Worm (Caenorhabditis elegans): Measurements from ENCODE around the gene mct-4.

mct-4 gene

DNA sequence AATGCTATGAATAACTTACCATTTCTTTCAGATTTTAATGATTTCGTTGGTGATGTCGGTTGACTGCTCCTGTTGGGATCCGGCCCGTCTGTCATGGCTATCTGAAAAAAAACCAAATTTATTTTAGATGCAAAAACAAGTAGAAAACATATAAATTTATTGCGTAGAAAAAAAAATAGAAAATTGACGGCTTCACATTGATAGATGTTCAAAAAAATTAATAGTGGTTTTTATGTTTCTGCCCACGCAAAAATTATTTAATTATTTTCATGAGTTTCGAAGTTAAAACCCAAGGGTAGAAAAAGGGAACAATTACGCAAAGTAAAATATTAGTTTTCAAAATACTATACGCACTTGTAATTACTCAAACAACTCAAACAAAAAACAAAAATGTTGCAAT lies at the start of gene mct-4:
mct-4 (minus strand) TSS at position 101 of the 400 bp plus-strand sequence.
- no peak for TF ChIP-seq ama-1 (optimal IDR thresholded peaks at IDR 0.05)
- TF ChIP-seq hnd-1 (tag; optimal IDR thresholded peaks at IDR 0.05) = no peak
- no peak for TF ChIP-seq tbx-11 (GFP tag; IDR thresholded peaks at IDR 0.05)
- no peak for TF ChIP-seq F13C5.2 (tag; optimal IDR thresholded peaks at IDR 0.05)
- no peak for TF ChIP-seq hmg-4 (GFP tag; optimal IDR thresholded peaks at IDR 0.05)
- no peak for TF ChIP-seq aly-1 (tag; optimal IDR thresholded peaks at IDR 0.05)
- no peak for TF ChIP-seq tbx-37 (GFP tag; conservative IDR thresholded peaks at IDR 0.05)
- TF ChIP-seq ceh-36 (tag; optimal IDR thresholded peaks at IDR 0.05) = no peak

ce11 chrX:4979060-4979459 lies 49.5 kb upstream of the mct-4 start:
- no peak for TF ChIP-seq aly-1 (tag; optimal IDR thresholded peaks at IDR 0.05)
- TF ChIP-seq tra-4 (tag; optimal IDR thresholded peaks at IDR 0.05) = no peak
- no peak for TF ChIP-seq tbx-37 (GFP tag; conservative IDR thresholded peaks at IDR 0.05)
- no peak for TF ChIP-seq tbx-11 (GFP tag; IDR thresholded peaks at IDR 0.05)
- TF ChIP-seq ceh-13 (GFP tag; optimal IDR thresholded peaks at IDR 0.05) = no peak
- no peak for TF ChIP-seq pes-1 (GFP tag; IDR thresholded peaks at IDR 0.05)
- no peak for TF ChIP-seq sea-1 (GFP tag; conservative IDR thresholded peaks at IDR 0.05)
- no peak for TF ChIP-seq ceh-36 (tag; optimal IDR thresholded peaks at IDR 0.05)
- TF ChIP-seq scrt-1 (GFP tag; IDR thresholded peaks at IDR 0.05) = no peak
- no peak for TF ChIP-seq F13C5.2 (tag; optimal IDR thresholded peaks at IDR 0.05)

DNA sequence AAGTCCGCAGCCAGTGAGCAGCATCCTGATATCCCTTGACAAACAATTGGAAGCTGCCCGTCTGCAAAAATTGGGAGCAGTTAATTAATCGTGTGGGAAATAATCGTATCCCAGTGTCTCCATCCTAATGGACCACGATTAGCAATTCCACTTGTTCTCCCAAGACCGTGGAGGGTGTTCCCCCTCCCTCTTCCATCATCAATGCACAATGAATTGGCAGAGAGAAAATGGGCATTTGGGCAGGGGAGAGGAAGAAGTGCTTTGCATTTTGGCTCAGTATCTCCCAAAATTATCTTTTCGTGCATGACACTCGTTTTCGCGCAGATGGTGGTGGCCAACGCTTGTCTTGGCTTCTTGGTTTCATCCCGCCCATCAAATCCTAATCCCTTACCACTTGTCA lies 48.5 kb upstream of the mct-4 start:
- TF ChIP-seq ama-1 (optimal IDR thresholded peaks at IDR 0.05) = no peak
- no peak for TF ChIP-seq flt-1 (GFP tag; IDR thresholded peaks at IDR 0.05)

DNA sequence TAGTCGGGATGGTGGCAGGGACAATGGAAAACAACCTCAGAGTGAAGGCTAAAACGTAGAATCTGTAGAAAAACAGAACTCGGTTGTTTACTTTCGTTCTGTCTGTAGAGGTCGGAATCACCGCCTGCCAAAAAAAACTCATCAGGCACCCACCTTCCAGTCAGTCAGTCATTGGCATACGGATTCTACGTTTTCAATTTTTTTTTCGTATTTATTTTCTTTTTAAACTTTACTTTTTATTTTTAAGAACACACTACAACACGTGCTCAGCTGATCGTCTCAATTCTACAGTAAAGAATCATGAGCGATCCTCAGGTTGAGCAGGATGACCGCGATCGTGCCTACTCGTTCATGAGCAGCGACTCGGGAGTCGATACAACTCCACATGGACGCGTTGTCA lies 47.0 kb upstream of the mct-4 start, which contains the start of gene lfi-1:
lfi-1 (plus strand) TSS at position 301 of the 400 bp plus-strand sequence.
- TF ChIP-seq scrt-1 (GFP tag; IDR thresholded peaks at IDR 0.05) = no peak
- TF ChIP-seq ama-1 (optimal IDR thresholded peaks at IDR 0.05) = no peak
- TF ChIP-seq flt-1 (GFP tag; IDR thresholded peaks at IDR 0.05) = no peak
- no peak for TF ChIP-seq sea-1 (GFP tag; conservative IDR thresholded peaks at IDR 0.05)
- TF ChIP-seq hmbx-1 (tag; optimal IDR thresholded peaks at IDR 0.05) = no peak
- TF ChIP-seq ceh-36 (tag; optimal IDR thresholded peaks at IDR 0.05) = no peak
- no peak for TF ChIP-seq ets-7 (tag; optimal IDR thresholded peaks at IDR 0.05)
- TF ChIP-seq F13C5.2 (tag; optimal IDR thresholded peaks at IDR 0.05) = no peak
- TF ChIP-seq B0310.2 (tag; optimal IDR thresholded peaks at IDR 0.05) = no peak
- no peak for TF ChIP-seq aly-1 (tag; optimal IDR thresholded peaks at IDR 0.05)
- TF ChIP-seq hnd-1 (tag; optimal IDR thresholded peaks at IDR 0.05) = no peak
- TF ChIP-seq tbx-37 (GFP tag; conservative IDR thresholded peaks at IDR 0.05) = no peak
- TF ChIP-seq hmg-4 (GFP tag; optimal IDR thresholded peaks at IDR 0.05) = no peak
- no peak for TF ChIP-seq tbx-11 (GFP tag; IDR thresholded peaks at IDR 0.05)
- no peak for TF ChIP-seq ceh-13 (GFP tag; optimal IDR thresholded peaks at IDR 0.05)
- TF ChIP-seq pes-1 (GFP tag; IDR thresholded peaks at IDR 0.05) = no peak
- no peak for TF ChIP-seq tra-4 (tag; optimal IDR thresholded peaks at IDR 0.05)

DNA sequence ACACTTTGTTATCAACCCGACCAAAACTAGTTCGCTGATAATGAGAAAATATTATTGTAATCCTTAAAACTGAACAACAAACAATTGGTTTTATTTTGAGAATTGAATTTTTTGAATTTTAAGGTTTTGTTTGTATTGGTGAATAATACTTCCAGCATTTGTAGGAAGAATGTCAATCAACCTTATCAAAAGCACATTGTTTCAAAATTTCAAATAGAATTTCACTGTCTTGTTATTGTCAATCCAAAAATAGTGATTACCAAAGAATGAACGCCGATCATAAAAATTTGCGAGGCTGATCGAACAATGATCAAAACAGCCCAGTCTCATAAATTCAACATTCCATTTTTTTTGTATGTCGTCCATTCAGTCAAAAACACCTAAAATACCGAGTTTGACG lies 44.9 kb upstream of the mct-4 start:
- TF ChIP-seq pes-1 (GFP tag; IDR thresholded peaks at IDR 0.05) (no peak), aly-1 (tag; optimal IDR thresholded peaks at IDR 0.05) (no peak), ceh-36 (tag; optimal IDR thresholded peaks at IDR 0.05) (no peak), sea-1 (GFP tag; conservative IDR thresholded peaks at IDR 0.05) (no peak), hmg-4 (GFP tag; optimal IDR thresholded peaks at IDR 0.05) (no peak), F13C5.2 (tag; optimal IDR thresholded peaks at IDR 0.05) (no peak), ama-1 (optimal IDR thresholded peaks at IDR 0.05) (no peak), tbx-11 (GFP tag; IDR thresholded peaks at IDR 0.05) (no peak), B0310.2 (tag; optimal IDR thresholded peaks at IDR 0.05) (no peak), ets-7 (tag; optimal IDR thresholded peaks at IDR 0.05) (no peak), flt-1 (GFP tag; IDR thresholded peaks at IDR 0.05) (no peak), tra-4 (tag; optimal IDR thresholded peaks at IDR 0.05) (no peak), hmbx-1 (tag; optimal IDR thresholded peaks at IDR 0.05) (no peak), tbx-37 (GFP tag; conservative IDR thresholded peaks at IDR 0.05) (no peak)

DNA sequence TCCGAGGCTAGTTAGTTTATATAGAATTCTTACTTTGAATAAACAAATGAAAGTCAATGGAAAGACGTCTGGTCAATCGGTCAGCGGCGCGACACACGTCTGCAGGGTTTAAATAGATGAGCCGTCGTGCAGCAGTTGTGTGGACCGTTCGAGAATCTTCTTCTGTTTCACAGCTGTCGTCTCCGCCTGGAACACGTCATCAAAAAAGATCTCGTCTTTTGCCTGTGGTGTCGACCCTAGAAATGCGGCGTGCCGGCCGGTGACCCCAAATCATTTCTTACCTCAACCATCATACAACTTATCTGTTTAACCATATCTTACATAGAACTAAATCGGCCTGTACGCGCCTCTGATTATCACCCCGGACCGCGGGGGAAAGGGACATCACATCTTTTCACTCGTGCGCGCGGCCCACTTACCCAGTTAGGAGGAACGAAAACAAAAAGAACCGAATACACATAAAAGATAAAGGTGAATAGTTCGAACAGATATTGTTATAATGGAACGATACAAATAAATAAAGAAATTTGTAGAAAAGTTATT lies 42.6 kb upstream of the mct-4 start:
- no peak for TF ChIP-seq pes-1 (GFP tag; IDR thresholded peaks at IDR 0.05)
- no peak for TF ChIP-seq ceh-13 (GFP tag; optimal IDR thresholded peaks at IDR 0.05)
- TF ChIP-seq F13C5.2 (tag; optimal IDR thresholded peaks at IDR 0.05) = no peak
- no peak for TF ChIP-seq ets-7 (tag; optimal IDR thresholded peaks at IDR 0.05)
- no peak for TF ChIP-seq ceh-36 (tag; optimal IDR thresholded peaks at IDR 0.05)
- no peak for TF ChIP-seq ama-1 (optimal IDR thresholded peaks at IDR 0.05)
- TF ChIP-seq tbx-37 (GFP tag; conservative IDR thresholded peaks at IDR 0.05) = no peak

DNA sequence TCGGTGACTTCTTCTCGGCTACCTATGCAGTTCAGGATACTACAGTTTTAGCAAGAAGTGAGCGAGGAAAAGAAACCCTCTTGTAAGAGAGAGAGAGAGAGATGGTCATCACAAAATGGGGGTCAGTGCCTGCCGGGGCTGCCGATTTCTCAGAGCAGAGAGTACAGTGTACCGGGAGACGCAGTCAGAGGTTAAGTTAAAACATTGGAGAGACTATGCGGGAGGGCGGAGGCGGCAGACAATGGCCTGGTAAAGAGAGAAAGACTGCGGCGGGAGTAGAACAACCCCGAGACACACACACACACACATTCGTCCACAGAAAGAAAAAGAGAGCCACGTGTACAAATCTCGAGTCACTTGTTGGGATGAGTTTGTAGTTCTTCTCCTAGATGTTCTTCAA lies 41.9 kb upstream of the mct-4 start:
- no peak for TF ChIP-seq flt-1 (GFP tag; IDR thresholded peaks at IDR 0.05)
- no peak for TF ChIP-seq tra-4 (tag; optimal IDR thresholded peaks at IDR 0.05)
- no peak for TF ChIP-seq ceh-36 (tag; optimal IDR thresholded peaks at IDR 0.05)
- TF ChIP-seq ceh-13 (GFP tag; optimal IDR thresholded peaks at IDR 0.05) = no peak
- no peak for TF ChIP-seq scrt-1 (GFP tag; IDR thresholded peaks at IDR 0.05)
- no peak for TF ChIP-seq hmbx-1 (tag; optimal IDR thresholded peaks at IDR 0.05)
- peak; percentile 78 for TF ChIP-seq aly-1 (tag; optimal IDR thresholded peaks at IDR 0.05)
- no peak for TF ChIP-seq ets-7 (tag; optimal IDR thresholded peaks at IDR 0.05)
- no peak for TF ChIP-seq ama-1 (optimal IDR thresholded peaks at IDR 0.05)
- peak; percentile 69 for TF ChIP-seq hmg-4 (GFP tag; optimal IDR thresholded peaks at IDR 0.05)
- TF ChIP-seq B0310.2 (tag; optimal IDR thresholded peaks at IDR 0.05) = no peak
- TF ChIP-seq tbx-11 (GFP tag; IDR thresholded peaks at IDR 0.05) = no peak
- peak; percentile 46 for TF ChIP-seq tbx-37 (GFP tag; conservative IDR thresholded peaks at IDR 0.05)
- TF ChIP-seq sea-1 (GFP tag; conservative IDR thresholded peaks at IDR 0.05) = no peak

DNA sequence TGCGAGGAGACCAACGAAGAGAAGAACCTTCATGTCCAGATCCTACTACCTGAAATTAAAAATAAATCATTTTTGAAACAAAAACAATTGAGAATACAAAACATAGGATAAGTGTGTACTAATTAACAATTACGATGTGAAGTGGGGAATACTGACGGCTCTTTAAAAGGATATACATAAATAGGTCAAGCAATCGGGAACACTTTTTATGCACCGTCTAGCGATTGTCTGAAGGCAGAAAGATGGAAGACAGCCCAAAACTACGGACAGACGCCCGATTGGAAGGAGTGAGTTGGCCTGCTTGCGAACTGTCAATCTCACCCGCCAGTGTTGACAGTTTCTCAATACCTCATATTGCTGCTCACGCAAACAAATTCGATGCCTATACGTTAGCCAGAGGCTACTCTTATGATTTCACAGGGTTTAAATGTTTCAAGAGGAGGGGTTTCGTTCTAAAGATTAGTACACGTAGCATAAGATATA lies 41.3 kb upstream of the mct-4 start, which contains the start of gene calu-1:
calu-1 (minus strand) TSS at position 51 of the 483 bp plus-strand sequence.
- TF ChIP-seq hmg-4 (GFP tag; optimal IDR thresholded peaks at IDR 0.05) = no peak
- TF ChIP-seq tra-4 (tag; optimal IDR thresholded peaks at IDR 0.05) = no peak
- no peak for TF ChIP-seq aly-1 (tag; optimal IDR thresholded peaks at IDR 0.05)
- TF ChIP-seq tbx-37 (GFP tag; conservative IDR thresholded peaks at IDR 0.05) = no peak
- TF ChIP-seq ceh-13 (GFP tag; optimal IDR thresholded peaks at IDR 0.05) = no peak
- no peak for TF ChIP-seq scrt-1 (GFP tag; IDR thresholded peaks at IDR 0.05)
- TF ChIP-seq hnd-1 (tag; optimal IDR thresholded peaks at IDR 0.05) = no peak
- TF ChIP-seq hmbx-1 (tag; optimal IDR thresholded peaks at IDR 0.05) = no peak
- no peak for TF ChIP-seq flt-1 (GFP tag; IDR thresholded peaks at IDR 0.05)
- no peak for TF ChIP-seq ets-7 (tag; optimal IDR thresholded peaks at IDR 0.05)
- TF ChIP-seq ama-1 (optimal IDR thresholded peaks at IDR 0.05) = no peak
- TF ChIP-seq pes-1 (GFP tag; IDR thresholded peaks at IDR 0.05) = no peak
- no peak for TF ChIP-seq F13C5.2 (tag; optimal IDR thresholded peaks at IDR 0.05)
- no peak for TF ChIP-seq tbx-11 (GFP tag; IDR thresholded peaks at IDR 0.05)
- TF ChIP-seq sea-1 (GFP tag; conservative IDR thresholded peaks at IDR 0.05) = no peak
- TF ChIP-seq ceh-36 (tag; optimal IDR thresholded peaks at IDR 0.05) = no peak
- no peak for TF ChIP-seq B0310.2 (tag; optimal IDR thresholded peaks at IDR 0.05)

Measured in whole organism, early embryonic.